Fruit fly (Drosophila melanogaster): ENCODE data around the gene CG6231.
A peak's percentile ranks its signal among the peaks of the same experiment; 100 is the strongest.

dm6 chr3R:19648289-19648916, 15.9 kb upstream of the CG6231 start, which contains the start of the genes CG6195 and CG31220:
- TF ChIP-seq CTCF (optimal IDR thresholded peaks at IDR 0.05): peak; percentile 86 to 87
- no peak for TF ChIP-seq CG8478 (optimal IDR thresholded peaks at IDR 0.05)
